ENCODE assay signal across 1 fruit fly cellular context in genomic region chr3R:5097866-5098484, dm6.
TF ChIP-seq lines count a peak whose summit lies in the region.

No protein-coding gene starts in this region.

TF ChIP-seq in whole organism, embryonic, 481 proteins besides CTCF, POLR2A, EP300 and RAD21 (continued from another document):
- TF ChIP-seq C15 (GFP tag; IDR thresholded peaks at IDR 0.05; lab: Robert Waterston, UW) (no peak), CG14965 (GFP tag; optimal IDR thresholded peaks at IDR 0.05; lab: Kevin White, UChicago; ENCODE audit: borderline replicate concordance) (no peak), wdn (GFP tag; IDR thresholded peaks at IDR 0.05; lab: Robert Waterston, UW) (no peak), CG4854 (GFP tag; optimal IDR thresholded peaks at IDR 0.05; lab: Kevin White, UChicago) (no peak), TFAM (GFP tag; optimal IDR thresholded peaks at IDR 0.05; lab: Kevin White, UChicago) (no peak), Atf-2 (GFP tag; optimal IDR thresholded peaks at IDR 0.05; lab: Kevin White, UChicago) (no peak), ro (GFP tag; IDR thresholded peaks at IDR 0.05; lab: Robert Waterston, UW) (no peak), CG18764 (GFP tag; optimal IDR thresholded peaks at IDR 0.05; lab: Kevin White, UChicago) (no peak), dati (GFP tag; IDR thresholded peaks at IDR 0.05; lab: Robert Waterston, UW) (no peak), gsb-n (tag; optimal IDR thresholded peaks at IDR 0.05; lab: Kevin White, UChicago) (no peak), vnd (GFP tag; IDR thresholded peaks at IDR 0.05; lab: Robert Waterston, UW; ENCODE audit: partially characterized antibody) (no peak), Nf-YA (GFP tag; IDR thresholded peaks at IDR 0.05; lab: Robert Waterston, UW) (no peak), dmrt11E (tag; optimal IDR thresholded peaks at IDR 0.05; lab: Kevin White, UChicago) (peak; percentile 3), CG8924 (tag; optimal IDR thresholded peaks at IDR 0.05; lab: Kevin White, UChicago) (peak; percentile 0), tap (tag; optimal IDR thresholded peaks at IDR 0.05; lab: Kevin White, UChicago) (no peak), ewg (GFP tag; optimal IDR thresholded peaks at IDR 0.05; lab: Kevin White, UChicago) (no peak), CG18011 (GFP tag; optimal IDR thresholded peaks at IDR 0.05; lab: Kevin White, UChicago) (no peak), ttk (GFP tag; IDR thresholded peaks at IDR 0.05; lab: Robert Waterston, UW) (no peak), pb (GFP tag; optimal IDR thresholded peaks at IDR 0.05; lab: Kevin White, UChicago) (no peak), Gsc (GFP tag; IDR thresholded peaks at IDR 0.05; lab: Robert Waterston, UW) (no peak), CG11504 (tag; optimal IDR thresholded peaks at IDR 0.05; lab: Kevin White, UChicago) (no peak), CG10959 (GFP tag; IDR thresholded peaks at IDR 0.05; lab: Robert Waterston, UW) (no peak), lbe (GFP tag; optimal IDR thresholded peaks at IDR 0.05; lab: Kevin White, UChicago) (no peak), tna (GFP tag; IDR thresholded peaks at IDR 0.05; lab: Robert Waterston, UW; ENCODE audit: partially characterized antibody) (no peak), Six4 (GFP tag; optimal IDR thresholded peaks at IDR 0.05; lab: Kevin White, UChicago) (no peak), bsh (GFP tag; optimal IDR thresholded peaks at IDR 0.05; lab: Kevin White, UChicago) (no peak), CG10654 (GFP tag; optimal IDR thresholded peaks at IDR 0.05; lab: Kevin White, UChicago) (no peak), CG1024 (GFP tag; IDR thresholded peaks at IDR 0.05; lab: Robert Waterston, UW) (no peak), hkb (optimal IDR thresholded peaks at IDR 0.05; lab: Kevin White, UChicago) (no peak), hkb (GFP tag; IDR thresholded peaks at IDR 0.05; lab: Robert Waterston, UW) (no peak), Asciz (GFP tag; optimal IDR thresholded peaks at IDR 0.05; lab: Kevin White, UChicago) (no peak), ci (GFP tag; IDR thresholded peaks at IDR 0.05; lab: Robert Waterston, UW) (no peak), grau (tag; optimal IDR thresholded peaks at IDR 0.05; lab: Kevin White, UChicago) (no peak), Jarid2 (GFP tag; optimal IDR thresholded peaks at IDR 0.05; lab: Kevin White, UChicago) (no peak), br (optimal IDR thresholded peaks at IDR 0.05; lab: Kevin White, UChicago) (no peak), Awh (GFP tag; IDR thresholded peaks at IDR 0.05; lab: Robert Waterston, UW) (peak; percentile 11; the same call in 1 of the 2 replicates), CG18262 (tag; optimal IDR thresholded peaks at IDR 0.05; lab: Kevin White, UChicago) (peak; percentile 14), fru (optimal IDR thresholded peaks at IDR 0.05; lab: Kevin White, UChicago) (no peak), sug (tag; optimal IDR thresholded peaks at IDR 0.05; lab: Kevin White, UChicago) (no peak), otp (GFP tag; IDR thresholded peaks at IDR 0.05; lab: Robert Waterston, UW) (no peak), cas (GFP tag; IDR thresholded peaks at IDR 0.05; lab: Robert Waterston, UW) (no peak), CG9437 (GFP tag; optimal IDR thresholded peaks at IDR 0.05; lab: Kevin White, UChicago) (no peak), sr (GFP tag; IDR thresholded peaks at IDR 0.05; lab: Robert Waterston, UW) (no peak), CG17385 (GFP tag; optimal IDR thresholded peaks at IDR 0.05; lab: Kevin White, UChicago) (no peak), Med (GFP tag; lab: Kevin White, UChicago) (peak; percentile 42), nmo (GFP tag; optimal IDR thresholded peaks at IDR 0.05; lab: Kevin White, UChicago) (no peak), CG6854 (GFP tag; optimal IDR thresholded peaks at IDR 0.05; lab: Kevin White, UChicago) (no peak)
